Worm (Caenorhabditis elegans) whole organism, mixed stage, embryonic: Measurements from ENCODE around the gene T22D1.3.

Source experiments
- M03D4.4 ChIP-seq: sonication (generic microtip); optimal IDR thresholded peaks from 2 replicates; lab custom pipeline; 2017; ENCODE audit warnings: mild to moderate bottlenecking, missing genetic modification characterization, missing compliant biosample characterization
- bed-3 ChIP-seq: fragments of 200-800 bp; sonication (Bioruptor generic); optimal IDR thresholded peaks from 3 replicates; lab custom pipeline; 2018; ENCODE audit warnings: mild to moderate bottlenecking, missing genetic modification characterization, moderate library complexity, missing compliant biosample characterization
- blmp-1 ChIP-seq: fragments of 150-350 bp; optimal IDR thresholded peaks from 2 replicates; lab custom pipeline; 2014; ENCODE audit warnings: missing biosample characterization, missing genetic modification characterization
- ceh-39 ChIP-seq: fragments of 150-350 bp; optimal IDR thresholded peaks from 2 replicates; lab custom pipeline; 2014; ENCODE audit warnings: missing biosample characterization, missing genetic modification characterization
- ceh-43 ChIP-seq: fragments of 200-800 bp; sonication (Bioruptor generic); optimal IDR thresholded peaks from 2 replicates; lab custom pipeline; 2018; ENCODE audit warnings: mild to moderate bottlenecking, missing genetic modification characterization, moderate library complexity, missing compliant biosample characterization
- ces-1 ChIP-seq: fragments of 150-350 bp; optimal IDR thresholded peaks from 2 replicates; lab custom pipeline; 2014; ENCODE audit warnings: missing biosample characterization, missing genetic modification reagents, missing genetic modification characterization
- cnd-1 ChIP-seq: fragments of 200-800 bp; sonication (Bioruptor generic); optimal IDR thresholded peaks from 2 replicates; lab custom pipeline; 2018; ENCODE audit warnings: mild to moderate bottlenecking, missing genetic modification characterization, missing compliant biosample characterization
- drap-1 ChIP-seq: fragments of 200-800 bp; sonication (Bioruptor generic); optimal IDR thresholded peaks from 3 replicates; lab custom pipeline; 2018; ENCODE audit warnings: mild to moderate bottlenecking, missing genetic modification characterization, missing compliant biosample characterization
- elt-1 ChIP-seq: sonication (generic microtip); optimal IDR thresholded peaks from 2 replicates; lab custom pipeline; 2017; ENCODE audit warnings: missing genetic modification characterization, mild to moderate bottlenecking, missing compliant biosample characterization, antibody characterized with exemption, moderate library complexity, borderline replicate concordance; ENCODE audit not compliant: insufficient read depth
- elt-3 ChIP-seq: fragments of 150-350 bp; optimal IDR thresholded peaks from 2 replicates; lab custom pipeline; 2014; ENCODE audit warnings: missing biosample characterization, missing genetic modification characterization
- flh-1 ChIP-seq: fragments of 200-800 bp; sonication (Bioruptor generic); optimal IDR thresholded peaks from 2 replicates; lab custom pipeline; 2018; ENCODE audit warnings: mild to moderate bottlenecking, missing genetic modification characterization, moderate library complexity, missing compliant biosample characterization
- ham-2 ChIP-seq: fragments of 200-800 bp; sonication (Bioruptor generic); optimal IDR thresholded peaks from 2 replicates; lab custom pipeline; 2018; ENCODE audit warnings: mild to moderate bottlenecking, missing genetic modification characterization, missing compliant biosample characterization
- hlh-1 ChIP-seq: fragments of 150-350 bp; optimal IDR thresholded peaks from 2 replicates; lab custom pipeline; 2014; ENCODE audit warnings: missing biosample characterization, missing genetic modification reagents, missing genetic modification characterization
- lin-32 ChIP-seq: fragments of 200-800 bp; sonication (Bioruptor generic); optimal IDR thresholded peaks from 2 replicates; lab custom pipeline; 2018; ENCODE audit warnings: mild to moderate bottlenecking, missing genetic modification characterization, missing compliant biosample characterization
- lsy-2 ChIP-seq: fragments of 150-350 bp; optimal IDR thresholded peaks from 2 replicates; lab custom pipeline; 2014; ENCODE audit warnings: missing biosample characterization, missing genetic modification characterization
- mab-5 ChIP-seq: fragments of 150-350 bp; optimal IDR thresholded peaks from 2 replicates; lab custom pipeline; 2014; ENCODE audit warnings: missing biosample characterization, missing genetic modification characterization
- mls-2 ChIP-seq: sonication (generic microtip); optimal IDR thresholded peaks from 2 replicates; lab custom pipeline; 2016; ENCODE audit warnings: mild to moderate bottlenecking, missing genetic modification characterization, moderate library complexity, missing compliant biosample characterization
- nhr-12 ChIP-seq: fragments of 150-350 bp; optimal IDR thresholded peaks from 2 replicates; lab custom pipeline; 2014; ENCODE audit warnings: missing biosample characterization, missing genetic modification characterization
- nhr-28 ChIP-seq: fragments of 150-350 bp; optimal IDR thresholded peaks from 2 replicates; lab custom pipeline; 2014; ENCODE audit warnings: missing biosample characterization, missing genetic modification characterization
- nhr-76 ChIP-seq: sonication (generic microtip); optimal IDR thresholded peaks from 2 replicates; lab custom pipeline; 2017; ENCODE audit warnings: missing biosample characterization, missing genetic modification characterization
- pha-4 ChIP-seq: fragments of 150-350 bp; optimal IDR thresholded peaks from 2 replicates; lab custom pipeline; 2018; ENCODE audit warnings: missing biosample characterization, missing genetic modification reagents, missing genetic modification characterization
- sem-2 ChIP-seq: fragments of 200-800 bp; sonication (Bioruptor generic); optimal IDR thresholded peaks from 2 replicates; lab custom pipeline; 2018; ENCODE audit warnings: mild to moderate bottlenecking, missing genetic modification characterization, missing compliant biosample characterization
- snpc-4 ChIP-seq: fragments of 150-350 bp; optimal IDR thresholded peaks from 2 replicates; lab custom pipeline; 2014; ENCODE audit warnings: missing biosample characterization, missing genetic modification characterization
- sptf-1 ChIP-seq: sonication (generic microtip); optimal IDR thresholded peaks from 2 replicates; lab custom pipeline; 2017; ENCODE audit warnings: mild to moderate bottlenecking, missing genetic modification characterization, moderate library complexity, missing compliant biosample characterization
- tbx-8 ChIP-seq: fragments of 200-800 bp; sonication (Bioruptor generic); optimal IDR thresholded peaks from 2 replicates; lab custom pipeline; 2018; ENCODE audit warnings: mild to moderate bottlenecking, missing genetic modification characterization, moderate library complexity, missing compliant biosample characterization
- unc-120 ChIP-seq: sonication (generic microtip); optimal IDR thresholded peaks from 2 replicates; lab custom pipeline; 2017; ENCODE audit warnings: missing genetic modification characterization, missing compliant biosample characterization; ENCODE audit not compliant: poor library complexity, severe bottlenecking
- unc-39 ChIP-seq: fragments of 150-350 bp; optimal IDR thresholded peaks from 2 replicates; lab custom pipeline; 2014; ENCODE audit warnings: missing biosample characterization, missing genetic modification characterization
- unc-62 ChIP-seq: fragments of 150-350 bp; optimal IDR thresholded peaks from 2 replicates; lab custom pipeline; 2014; ENCODE audit warnings: missing biosample characterization, missing genetic modification reagents, missing genetic modification characterization
- zip-8 ChIP-seq: fragments of 150-350 bp; optimal IDR thresholded peaks from 2 replicates; lab custom pipeline; 2014; ENCODE audit warnings: missing biosample characterization, missing genetic modification characterization
- ztf-11 ChIP-seq: fragments of 150-350 bp; optimal IDR thresholded peaks from 2 replicates; lab custom pipeline; 2014; ENCODE audit warnings: missing biosample characterization, missing genetic modification characterization

The T22D1.3 gene

DNA sequence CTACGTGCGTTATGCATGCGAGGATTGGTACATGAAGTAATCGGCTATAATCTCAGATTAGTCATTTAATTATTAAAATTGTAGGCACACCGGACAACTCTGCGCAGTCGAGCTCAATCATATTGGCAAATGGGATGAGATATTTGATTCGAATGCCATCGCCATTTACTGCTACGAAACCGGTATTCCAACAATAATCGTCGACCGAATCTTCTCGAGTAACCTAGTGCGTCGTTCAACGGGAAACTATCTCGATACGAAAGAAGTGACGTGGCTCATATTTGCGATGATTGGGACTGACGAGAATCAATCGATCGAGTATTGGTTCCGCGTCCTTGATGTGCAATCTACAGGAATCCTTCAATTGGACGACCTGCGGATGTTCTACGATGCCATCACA, 8.7 kb upstream of the T22D1.3 start:
- TF ChIP-seq nhr-12 (tag; lab: Kevin White, UChicago): no peak
- TF ChIP-seq ces-1 (GFP tag; lab: Kevin White, UChicago): no peak

DNA sequence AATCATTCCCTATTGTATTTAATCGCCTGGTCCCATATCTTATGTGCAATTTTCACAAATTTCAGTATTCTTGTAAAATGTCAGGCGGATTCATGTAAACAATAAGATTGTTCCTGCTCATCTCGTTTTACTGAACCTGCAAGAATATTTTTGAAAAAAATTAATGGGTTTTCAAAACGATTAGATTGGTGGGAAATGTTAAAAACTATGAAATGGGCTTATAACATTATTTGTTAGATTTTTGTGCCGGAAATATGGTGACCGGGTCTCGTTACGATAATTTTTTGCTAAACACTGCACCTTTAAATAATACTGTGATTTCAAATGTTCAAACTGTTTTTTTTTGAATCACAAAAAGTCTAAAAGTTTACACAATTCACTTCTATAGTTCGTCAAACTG, 7.9 kb upstream of the T22D1.3 start:
- TF ChIP-seq unc-39 (tag; lab: Kevin White, UChicago) (no peak), cnd-1 (no peak), drap-1 (GFP tag; lab: Kevin White, UChicago) (no peak), lsy-2 (tag; lab: Kevin White, UChicago) (no peak), pha-4 (tag; lab: Kevin White, UChicago) (no peak), ceh-43 (GFP tag; lab: Kevin White, UChicago) (no peak), sem-2 (GFP tag; lab: Kevin White, UChicago) (no peak), bed-3 (GFP tag; lab: Kevin White, UChicago) (no peak), M03D4.4 (tag; lab: Kevin White, UChicago) (no peak), tbx-8 (GFP tag; lab: Kevin White, UChicago) (no peak), sptf-1 (tag; lab: Kevin White, UChicago) (no peak), nhr-28 (tag; lab: Kevin White, UChicago) (no peak), lin-32 (GFP tag; lab: Kevin White, UChicago) (no peak), unc-62 (GFP tag; lab: Kevin White, UChicago) (no peak), ztf-11 (tag; lab: Kevin White, UChicago) (no peak), mab-5 (tag; lab: Kevin White, UChicago) (no peak), unc-120 (tag; lab: Kevin White, UChicago) (no peak), flh-1 (GFP tag; lab: Kevin White, UChicago) (no peak)
- TF ChIP-seq, all 35 proteins: peak for 0

- TF ChIP-seq unc-120 (tag; lab: Kevin White, UChicago): no peak
- no peak for TF ChIP-seq ham-2 (GFP tag; lab: Kevin White, UChicago)
- no peak for TF ChIP-seq ceh-39 (tag; lab: Kevin White, UChicago)
- no peak for TF ChIP-seq snpc-4 (tag; lab: Kevin White, UChicago)
- no peak for TF ChIP-seq nhr-28 (tag; lab: Kevin White, UChicago)
- no peak for TF ChIP-seq unc-62 (GFP tag; lab: Kevin White, UChicago)
- no peak for TF ChIP-seq M03D4.4 (tag; lab: Kevin White, UChicago)
- no peak for TF ChIP-seq sem-2 (GFP tag; lab: Kevin White, UChicago)
- TF ChIP-seq elt-3 (tag; lab: Kevin White, UChicago): no peak
- TF ChIP-seq, all 35 proteins: peak for 0
These were observed 7.3 kb upstream of the T22D1.3 start, which contains the start of the genes T22D1.17 and T22D1.8 for ce11 chrIV:6905947-6906489. T22D1.17 (plus strand) TSS chrIV:6905997. T22D1.8 (minus strand) TSS chrIV:6906348.

DNA sequence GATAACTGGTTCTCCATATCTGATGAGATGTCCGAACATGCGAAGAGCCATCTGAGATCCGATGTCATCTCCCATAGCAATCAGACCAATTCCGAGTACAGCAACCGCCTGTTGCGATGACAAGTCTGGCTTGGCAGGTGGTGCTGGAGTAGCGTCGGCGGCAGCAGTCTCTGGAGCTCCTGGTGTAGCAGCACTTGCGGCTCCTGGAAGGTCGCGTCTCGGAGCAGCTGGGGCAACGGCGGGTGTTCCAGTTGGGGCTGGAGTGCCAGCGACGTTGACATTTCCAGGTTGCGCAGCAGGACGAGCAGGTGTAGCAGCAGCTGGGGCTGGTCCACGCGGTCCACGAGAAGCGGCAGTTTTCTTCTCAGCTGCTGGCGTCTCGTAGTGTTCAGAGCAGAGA, 5.9 kb upstream of the T22D1.3 start:
- TF ChIP-seq nhr-76 (no peak), elt-1 (tag; lab: Kevin White, UChicago) (no peak), elt-3 (tag; lab: Kevin White, UChicago) (no peak), lsy-2 (tag; lab: Kevin White, UChicago) (no peak), hlh-1 (no peak), cnd-1 (no peak), ham-2 (GFP tag; lab: Kevin White, UChicago) (no peak), ztf-11 (tag; lab: Kevin White, UChicago) (no peak), unc-62 (GFP tag; lab: Kevin White, UChicago) (no peak), zip-8 (tag; lab: Kevin White, UChicago) (no peak), blmp-1 (no peak), mls-2 (tag; lab: Kevin White, UChicago) (no peak), sptf-1 (tag; lab: Kevin White, UChicago) (no peak)
